Worm (Caenorhabditis elegans) whole organism, midembryonic: ENCODE data around the gene F25B5.3.

Experiments
- T22C8.4 ChIP-seq: fragments of 200-800 bp; sonication (Bioruptor generic); IDR thresholded peaks from 2 replicates; pipeline ENCODE4 v1.3.6; 2022; ENCODE audit warnings: missing genetic modification characterization, missing compliant biosample characterization
- cog-1 ChIP-seq: sonication (generic microtip); optimal IDR thresholded peaks from 2 replicates; lab custom pipeline; 2016; ENCODE audit warnings: missing genetic modification characterization, missing compliant biosample characterization
- klf-2 ChIP-seq: fragments of 200-800 bp; sonication (Bioruptor generic); conservative IDR thresholded peaks from 2 replicates; pipeline ENCODE4 v1.3.6; 2022; ENCODE audit warnings: missing genetic modification reagents, missing genetic modification characterization, missing compliant biosample characterization
- tab-1 ChIP-seq: fragments of 200-800 bp; sonication (Bioruptor generic); IDR thresholded peaks from 2 replicates; pipeline ENCODE4 v1.3.6; 2022; ENCODE audit warnings: missing genetic modification characterization, missing compliant biosample characterization

- TF ChIP-seq klf-2, result no peak
- no peak for TF ChIP-seq cog-1
- no peak for TF ChIP-seq T22C8.4 (GFP tag; lab: Robert Waterston, UW)
- no peak for TF ChIP-seq tab-1 (GFP tag; lab: Robert Waterston, UW)
Measured at ce11 chrIII:5914717-5915116, 34.0 kb upstream of the F25B5.3 start.
